Worm (Caenorhabditis elegans) whole organism, L4 larva: Measurements from ENCODE around the gene R09A1.3.

ENCODE experiments used
- D1046.2 ChIP-seq: fragments of 200-800 bp; sonication (Bioruptor generic); IDR thresholded peaks from 2 replicates; pipeline ENCODE4 v1.3.6; 2022; ENCODE audit warnings: missing genetic modification characterization, missing compliant biosample characterization
- R02D3.7 ChIP-seq: fragments of 150-350 bp; sonication (generic microtip); optimal IDR thresholded peaks from 3 replicates; lab custom pipeline; 2014; ENCODE audit warnings: missing biosample characterization, missing genetic modification characterization
- Y48G9A.11 ChIP-seq: fragments of 200-800 bp; sonication (Bioruptor generic); IDR thresholded peaks from 2 replicates; pipeline ENCODE4 v1.3.6; 2022; ENCODE audit warnings: missing genetic modification reagents, missing genetic modification characterization, missing compliant biosample characterization
- ZK546.5 ChIP-seq, 2 experiments: sonication (generic microtip); optimal IDR thresholded peaks; 2 replicates each; lab custom pipeline; 2017; ENCODE audit warnings: missing biosample characterization in 2 of 2, missing genetic modification characterization in 2 of 2
- aha-1 ChIP-seq: fragments of 150-350 bp; peaks from one replicate; lab custom pipeline; 2014; ENCODE audit warnings: missing biosample characterization, missing genetic modification characterization
- ceh-28 ChIP-seq: fragments of 150-350 bp; optimal IDR thresholded peaks from 2 replicates; lab custom pipeline; 2014; ENCODE audit warnings: missing biosample characterization, missing genetic modification reagents, missing genetic modification characterization
- ces-1 ChIP-seq: fragments of 150-350 bp; sonication (generic microtip); optimal IDR thresholded peaks from 4 replicates; lab custom pipeline; 2014; ENCODE audit warnings: missing biosample characterization, missing genetic modification reagents, missing genetic modification characterization
- daf-12 ChIP-seq: fragments of 150-350 bp; optimal IDR thresholded peaks from 2 replicates; lab custom pipeline; 2014; ENCODE audit warnings: missing biosample characterization, missing genetic modification reagents, missing genetic modification characterization
- daf-16 ChIP-seq, 3 experiments: sonication (generic microtip); optimal IDR thresholded peaks; 2 replicates each; lab custom pipeline; 2016 to 2017; ENCODE audit warnings: missing genetic modification characterization in 3 of 3, missing genetic modification reagents in 3 of 3, mild to moderate bottlenecking in 2 of 3, missing compliant biosample characterization in 2 of 3, missing biosample characterization in 1 of 3, moderate library complexity in 1 of 3
- daf-8 ChIP-seq: fragments of 200-800 bp; sonication (Bioruptor generic); IDR thresholded peaks from 2 replicates; pipeline ENCODE4 v1.3.6; 2022; ENCODE audit warnings: missing genetic modification characterization, missing compliant biosample characterization
- dmd-6 ChIP-seq: fragments of 200-800 bp; sonication (Bioruptor generic); IDR thresholded peaks from 2 replicates; pipeline ENCODE4 v1.3.6; 2022; ENCODE audit warnings: missing genetic modification reagents, missing genetic modification characterization, missing compliant biosample characterization
- dpl-1 ChIP-seq: fragments of 150-350 bp; optimal IDR thresholded peaks from 2 replicates; lab custom pipeline; 2014; ENCODE audit warnings: missing biosample characterization, missing genetic modification reagents, missing genetic modification characterization
- hlh-11 ChIP-seq: fragments of 200-800 bp; sonication (Bioruptor generic); optimal IDR thresholded peaks from 2 replicates; lab custom pipeline; 2018; ENCODE audit warnings: mild to moderate bottlenecking, missing genetic modification characterization, missing compliant biosample characterization
- jun-1 ChIP-seq: fragments of 150-350 bp; optimal IDR thresholded peaks from 2 replicates; lab custom pipeline; 2014; ENCODE audit warnings: missing biosample characterization, missing genetic modification reagents, missing genetic modification characterization
- lin-38 ChIP-seq: fragments of 200-800 bp; sonication (Bioruptor generic); IDR thresholded peaks from 2 replicates; pipeline ENCODE4 v1.3.6; 2022; ENCODE audit warnings: missing genetic modification reagents, missing genetic modification characterization, missing compliant biosample characterization
- lsy-2 ChIP-seq, 2 experiments: fragments of 150-350 bp in 1 of 2; sonication (generic microtip) in 1 of 2; optimal IDR thresholded peaks; 2 replicates each; lab custom pipeline; 2014 to 2017; ENCODE audit warnings: missing biosample characterization in 2 of 2, missing genetic modification characterization in 2 of 2
- madf-9 ChIP-seq: fragments of 200-800 bp; sonication (Bioruptor generic); conservative IDR thresholded peaks from 2 replicates; pipeline ENCODE4 v1.3.6; 2022; ENCODE audit warnings: missing genetic modification reagents, missing genetic modification characterization, missing compliant biosample characterization
- mdt-29 ChIP-seq: fragments of 200-800 bp; sonication (Bioruptor generic); IDR thresholded peaks from 2 replicates; pipeline ENCODE4 v1.3.6; 2022; ENCODE audit warnings: missing genetic modification reagents, missing genetic modification characterization, missing compliant biosample characterization
- mxl-3 ChIP-seq: fragments of 200-800 bp; sonication (Bioruptor generic); optimal IDR thresholded peaks from 2 replicates; lab custom pipeline; 2018; ENCODE audit warnings: mild to moderate bottlenecking, missing genetic modification characterization, missing compliant biosample characterization
- nhr-102 ChIP-seq: sonication (generic microtip); optimal IDR thresholded peaks from 2 replicates; lab custom pipeline; 2016; ENCODE audit warnings: mild to moderate bottlenecking, missing genetic modification characterization, moderate library complexity, missing compliant biosample characterization
- nhr-111 ChIP-seq: fragments of 200-800 bp; sonication (Bioruptor generic); optimal IDR thresholded peaks from 2 replicates; lab custom pipeline; 2018; ENCODE audit warnings: mild to moderate bottlenecking, missing genetic modification characterization, missing compliant biosample characterization
- nhr-25 ChIP-seq: sonication (generic microtip); optimal IDR thresholded peaks from 2 replicates; lab custom pipeline; 2017; ENCODE audit warnings: missing genetic modification characterization, mild to moderate bottlenecking, missing compliant biosample characterization, antibody characterized with exemption, moderate library complexity, borderline replicate concordance; ENCODE audit not compliant: insufficient read depth
- nhr-28 ChIP-seq: fragments of 150-350 bp; optimal IDR thresholded peaks from 2 replicates; lab custom pipeline; 2014; ENCODE audit warnings: missing biosample characterization, missing genetic modification characterization
- nhr-6 ChIP-seq: fragments of 150-350 bp; optimal IDR thresholded peaks from 2 replicates; lab custom pipeline; 2014; ENCODE audit warnings: missing biosample characterization, missing genetic modification characterization
- nhr-76 ChIP-seq: fragments of 150-350 bp; optimal IDR thresholded peaks from 2 replicates; lab custom pipeline; 2014; ENCODE audit warnings: missing biosample characterization, missing genetic modification characterization
- nhr-77 ChIP-seq: fragments of 150-350 bp; optimal IDR thresholded peaks from 2 replicates; lab custom pipeline; 2014; ENCODE audit warnings: missing biosample characterization, missing genetic modification characterization
- php-3 ChIP-seq: fragments of 200-800 bp; sonication (Bioruptor generic); IDR thresholded peaks from 2 replicates; pipeline ENCODE4 v1.3.6; 2022; ENCODE audit warnings: missing genetic modification reagents, missing genetic modification characterization, missing compliant biosample characterization
- pqm-1 ChIP-seq: sonication (generic microtip); optimal IDR thresholded peaks from 2 replicates; lab custom pipeline; 2017; ENCODE audit warnings: missing biosample characterization, missing genetic modification characterization
- rbr-2 ChIP-seq: sonication (generic microtip); optimal IDR thresholded peaks from 2 replicates; lab custom pipeline; 2016; ENCODE audit warnings: missing genotype, missing genetic modification characterization, missing compliant biosample characterization
- sdz-12 ChIP-seq: fragments of 200-800 bp; sonication (Bioruptor generic); optimal IDR thresholded peaks from 2 replicates; lab custom pipeline; 2018; ENCODE audit warnings: mild to moderate bottlenecking, missing genetic modification characterization, missing compliant biosample characterization
- unc-130 ChIP-seq: sonication (generic microtip); optimal IDR thresholded peaks from 2 replicates; lab custom pipeline; 2016; ENCODE audit warnings: missing genetic modification reagents, missing genetic modification characterization, missing compliant biosample characterization
- unc-39 ChIP-seq: sonication (generic microtip); optimal IDR thresholded peaks from 2 replicates; lab custom pipeline; 2017; ENCODE audit warnings: missing biosample characterization, missing genetic modification characterization
- vab-7 ChIP-seq: fragments of 200-800 bp; sonication (Bioruptor generic); IDR thresholded peaks from 2 replicates; pipeline ENCODE4 v1.3.6; 2022; ENCODE audit warnings: missing genetic modification reagents, missing genetic modification characterization, missing compliant biosample characterization
- zag-1 ChIP-seq: fragments of 150-350 bp; optimal IDR thresholded peaks from 2 replicates; lab custom pipeline; 2014; ENCODE audit warnings: missing biosample characterization, missing genetic modification characterization
- zip-2 ChIP-seq: fragments of 150-350 bp; optimal IDR thresholded peaks from 2 replicates; lab custom pipeline; 2014; ENCODE audit warnings: missing biosample characterization, missing genetic modification characterization
- ztf-7 ChIP-seq: fragments of 150-350 bp; optimal IDR thresholded peaks from 2 replicates; lab custom pipeline; 2014; ENCODE audit warnings: missing biosample characterization, missing genetic modification characterization

Gene R09A1.3

DNA sequence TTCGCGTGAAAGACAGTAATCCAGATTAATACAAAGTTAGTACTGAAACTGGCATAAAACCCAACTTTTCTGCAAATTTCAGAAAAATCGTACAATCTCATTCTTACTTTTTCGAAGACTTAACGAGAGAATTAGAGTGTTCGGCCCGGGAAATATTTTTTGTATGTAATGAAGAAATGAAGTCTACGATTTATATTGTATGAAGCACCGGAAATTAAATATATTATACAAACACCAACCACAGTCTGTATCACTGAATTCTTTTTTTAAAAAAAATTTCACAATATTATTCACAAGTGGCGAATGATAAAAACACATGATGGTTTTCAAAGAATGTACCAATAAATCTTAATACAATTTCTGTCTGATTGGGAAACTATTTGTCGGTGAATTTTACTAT lies 37.6 kb upstream of the R09A1.3 start, which contains the start of gene str-67:
TSS of gene str-67 (minus strand) at position 101 of the 400 bp plus-strand sequence.
- TF ChIP-seq vab-7 (no peak), D1046.2 (GFP tag; lab: Robert Waterston, UW) (no peak), nhr-25 (tag; lab: Kevin White, UChicago) (no peak), daf-8 (GFP tag; lab: Robert Waterston, UW) (no peak), lsy-2 (tag; optimal IDR thresholded peaks at IDR 0.05; lab: Kevin White, UChicago) (no peak), dmd-6 (GFP tag; lab: Robert Waterston, UW) (no peak)
- TF ChIP-seq, all 104 proteins: peak for 0

DNA sequence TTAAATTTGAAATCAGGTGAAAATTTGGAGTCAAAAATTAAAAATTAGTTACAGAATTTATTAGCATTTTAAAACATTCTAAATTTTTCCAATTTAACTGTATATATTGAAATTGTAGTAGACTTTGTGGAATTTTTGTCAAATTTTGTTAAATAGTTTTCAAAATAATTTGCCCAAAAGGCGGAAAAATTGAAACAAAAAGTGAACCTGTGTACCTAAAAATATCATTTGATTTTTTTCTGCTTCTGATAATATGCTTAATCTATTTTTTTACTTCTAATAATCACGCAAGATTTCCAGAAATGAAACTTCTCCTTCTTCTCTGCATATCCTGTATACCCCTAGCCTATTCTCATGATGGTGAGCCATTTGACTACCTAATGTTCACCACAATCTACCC lies 34.4 kb upstream of the R09A1.3 start, which contains the start of gene rnst-2:
TSS of gene rnst-2 (plus strand) at position 301 of the 400 bp plus-strand sequence.
- no peak for TF ChIP-seq nhr-102
- no peak for TF ChIP-seq R02D3.7 (tag; lab: Kevin White, UChicago)
- no peak for TF ChIP-seq madf-9 (GFP tag; lab: Robert Waterston, UW)
- no peak for TF ChIP-seq hlh-11 (tag; lab: Kevin White, UChicago)
- TF ChIP-seq dmd-6 (GFP tag; lab: Robert Waterston, UW), result no peak
- TF ChIP-seq nhr-76 (tag; lab: Kevin White, UChicago), result no peak

DNA sequence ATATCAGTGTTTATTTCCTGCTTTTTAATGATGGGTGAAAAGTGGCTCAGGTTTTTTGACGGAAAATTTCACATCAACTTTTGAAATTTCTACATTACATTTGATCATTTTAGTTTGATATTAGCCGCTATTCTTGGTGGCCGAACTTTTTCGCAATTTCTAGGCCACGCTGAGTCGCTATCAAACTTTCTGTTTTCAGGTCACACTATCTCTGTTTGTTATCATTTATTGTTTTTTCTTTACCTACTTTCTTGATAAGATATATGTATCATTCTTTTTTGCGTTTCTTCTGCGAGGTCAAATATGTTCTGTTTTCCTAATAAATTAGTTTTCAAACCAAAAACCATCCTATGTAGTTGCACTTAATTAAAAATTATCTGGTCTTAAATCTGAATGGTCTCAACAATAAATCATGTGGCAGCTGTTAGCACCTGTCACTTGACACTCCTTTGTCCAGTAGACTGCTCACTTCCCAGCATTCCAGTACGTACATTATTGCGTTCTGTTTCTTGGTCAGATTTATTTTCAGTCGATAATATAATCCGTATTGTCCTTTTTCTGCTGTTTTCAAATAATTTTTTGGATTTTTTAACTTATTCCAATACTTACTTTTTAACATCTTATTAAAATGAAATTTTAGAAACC lies 33.5 kb upstream of the R09A1.3 start:
- TF ChIP-seq nhr-111 (GFP tag; lab: Kevin White, UChicago) (no peak), ces-1 (no peak), vab-7 (no peak), jun-1 (tag; lab: Kevin White, UChicago) (no peak), zag-1 (tag; lab: Kevin White, UChicago) (no peak), aha-1 (tag; lab: Kevin White, UChicago) (peak; percentile 5), Y48G9A.11 (GFP tag; lab: Robert Waterston, UW) (no peak), rbr-2 (tag; lab: Kevin White, UChicago) (no peak), pqm-1 (tag; lab: Kevin White, UChicago) (peak; percentile 76), nhr-77 (tag; lab: Kevin White, UChicago) (peak; percentile 13), ztf-7 (tag; lab: Kevin White, UChicago) (no peak), mdt-29 (GFP tag; lab: Robert Waterston, UW) (no peak), ceh-28 (no peak), dmd-6 (GFP tag; lab: Robert Waterston, UW) (peak; percentile 58; the same call in 1 of the 2 replicates), daf-16 (GFP tag; optimal IDR thresholded peaks at IDR 0.05; lab: Kevin White, UChicago) (no peak), daf-16 (tag; optimal IDR thresholded peaks at IDR 0.05; lab: Kevin White, UChicago) (peak; percentile 63), lin-38 (GFP tag; lab: Robert Waterston, UW) (no peak), sdz-12 (GFP tag; lab: Kevin White, UChicago) (no peak), dpl-1 (GFP tag; lab: Kevin White, UChicago) (peak; percentile 13), php-3 (GFP tag; lab: Robert Waterston, UW) (0 out of 2 replicates have a peak, but pooled peaks have one; percentile 7), ZK546.5 (tag; optimal IDR thresholded peaks at IDR 0.05; lab: Kevin White, UChicago) (no peak), hlh-11 (tag; lab: Kevin White, UChicago) (peak; percentile 61), zip-2 (tag; lab: Kevin White, UChicago) (no peak), mxl-3 (GFP tag; lab: Kevin White, UChicago) (peak; percentile 23), nhr-28 (tag; lab: Kevin White, UChicago) (peak; percentile 86), daf-12 (tag; lab: Kevin White, UChicago) (no peak), nhr-6 (tag; lab: Kevin White, UChicago) (no peak)

DNA sequence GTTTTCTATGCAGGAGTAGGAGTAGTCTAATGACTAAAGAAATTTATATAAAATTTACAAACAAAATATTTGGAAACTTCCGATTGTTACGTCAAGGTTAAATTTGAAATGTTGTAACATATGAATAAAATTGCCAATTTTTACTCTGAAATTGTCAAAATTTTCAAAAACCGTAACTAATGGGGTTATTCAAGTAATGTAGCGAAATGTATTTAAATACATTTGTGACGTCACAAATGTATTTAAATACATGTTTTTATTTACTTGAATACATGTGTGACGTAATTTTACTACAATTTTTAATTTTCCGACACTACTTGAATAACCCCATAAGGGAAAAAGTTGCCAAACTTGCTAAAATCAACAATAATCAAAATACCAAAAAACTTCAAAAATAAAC lies 26.5 kb upstream of the R09A1.3 start:
- no peak for TF ChIP-seq unc-39
- TF ChIP-seq unc-130 (GFP tag; lab: Kevin White, UChicago), result no peak
